Worm (Caenorhabditis elegans) whole organism, L4/young adult: ENCODE data around the gene set-15.

Experiments
- W03F9.2 ChIP-seq: fragments of 150-350 bp; optimal IDR thresholded peaks from 2 replicates; lab custom pipeline; 2014; ENCODE audit warnings: missing biosample characterization, missing genetic modification characterization
- dao-5 ChIP-seq: sonication (generic microtip); optimal IDR thresholded peaks from 2 replicates; lab custom pipeline; 2016; ENCODE audit warnings: missing genotype, missing genetic modification characterization, moderate library complexity, missing compliant biosample characterization
- him-1 ChIP-seq: sonication (generic microtip); optimal IDR thresholded peaks from 2 replicates; lab custom pipeline; 2016; ENCODE audit warnings: missing genotype, missing genetic modification reagents, missing genetic modification characterization, missing compliant biosample characterization

ce11 chrIV:4809397-4809796 is 29.4 kb upstream of the set-15 start, which contains the start of gene ubxn-6:
- TF ChIP-seq him-1 (tag; lab: Kevin White, UChicago) (no peak), W03F9.2 (no peak), dao-5 (tag; lab: Kevin White, UChicago) (no peak)
